Fruit fly (Drosophila melanogaster) S2 (cell line): ENCODE results near the gene cwo.

Source experiments
- CG8478 ChIP-seq: fragments of >200 bp; optimal IDR thresholded peaks from 2 replicates; lab custom pipeline; 2018
- CTCF ChIP-seq, 2 experiments: fragments of >200 bp; optimal IDR thresholded peaks; 2 replicates each; lab custom pipeline; 2018

The cwo gene

dm6 chr3R:10369799-10370198, 18.3 kb upstream of the cwo start:
- TF ChIP-seq CTCF (optimal IDR thresholded peaks at IDR 0.05; lab: Kevin White, UChicago) (no peak), CG8478 (no peak)

- TF ChIP-seq CTCF (optimal IDR thresholded peaks at IDR 0.05; lab: Kevin White, UChicago) (no peak), CG8478 (no peak)
These were observed 17.6 kb upstream of the cwo start for dm6 chr3R:10370495-10370894.

- TF ChIP-seq CG8478 (no peak), CTCF (optimal IDR thresholded peaks at IDR 0.05; lab: Kevin White, UChicago) (peak in 1 of 2 experiments; percentile 9)
These were observed 10.2 kb upstream of the cwo start, which contains the start of gene Rfx for dm6 chr3R:10377849-10378248. Rfx (minus strand) TSS chr3R:10378068.

dm6 chr3R:10378989-10379388, 9.1 kb upstream of the cwo start:
- TF ChIP-seq CTCF (optimal IDR thresholded peaks at IDR 0.05; lab: Kevin White, UChicago) (no peak), CG8478 (no peak)

- TF ChIP-seq CTCF (optimal IDR thresholded peaks at IDR 0.05; lab: Kevin White, UChicago), result no peak
- no peak for TF ChIP-seq CG8478
These were observed 8.6 kb upstream of the cwo start for dm6 chr3R:10379409-10379808.

dm6 chr3R:10380025-10380424, 8.0 kb upstream of the cwo start:
- TF ChIP-seq CTCF (optimal IDR thresholded peaks at IDR 0.05; lab: Kevin White, UChicago) (no peak), CG8478 (no peak)

dm6 chr3R:10389027-10389465, 988 bp downstream of the cwo start:
- TF ChIP-seq CG8478 (no peak), CTCF (optimal IDR thresholded peaks at IDR 0.05; lab: Kevin White, UChicago) (no peak)

- no peak for TF ChIP-seq CG8478
- TF ChIP-seq CTCF (optimal IDR thresholded peaks at IDR 0.05; lab: Kevin White, UChicago), result no peak
These were observed 1.9 kb downstream of the cwo start for dm6 chr3R:10389877-10390468.

dm6 chr3R:10390914-10391377, 2.9 kb downstream of the cwo start:
- TF ChIP-seq CTCF (optimal IDR thresholded peaks at IDR 0.05; lab: Kevin White, UChicago) (no peak), CG8478 (no peak)

- TF ChIP-seq CG8478 (no peak), CTCF (optimal IDR thresholded peaks at IDR 0.05; lab: Kevin White, UChicago) (no peak)
These were observed 3.9 kb downstream of the cwo start for dm6 chr3R:10391863-10392538.

dm6 chr3R:10392539-10392919, 4.5 kb downstream of the cwo start:
- no peak for TF ChIP-seq CG8478
- no peak for TF ChIP-seq CTCF (optimal IDR thresholded peaks at IDR 0.05; lab: Kevin White, UChicago)

dm6 chr3R:10393020-10393653, 5.1 kb downstream of the cwo start:
- TF ChIP-seq CG8478 (no peak), CTCF (optimal IDR thresholded peaks at IDR 0.05; lab: Kevin White, UChicago) (no peak)

dm6 chr3R:10393654-10394367, 5.8 kb downstream of the cwo start:
- TF ChIP-seq CG8478, result no peak
- no peak for TF ChIP-seq CTCF (optimal IDR thresholded peaks at IDR 0.05; lab: Kevin White, UChicago)

- TF ChIP-seq CG8478 (no peak), CTCF (optimal IDR thresholded peaks at IDR 0.05; lab: Kevin White, UChicago) (no peak)
These were observed 6.3 kb downstream of the cwo start for dm6 chr3R:10394368-10394770.

dm6 chr3R:10395233-10395815, 7.3 kb downstream of the cwo start:
- no peak for TF ChIP-seq CTCF (optimal IDR thresholded peaks at IDR 0.05; lab: Kevin White, UChicago)
